Fruit fly (Drosophila melanogaster): ENCODE measurements around the gene dop.

dop gene

dm6 chr3L:15597037-15597785, 31.4 kb downstream of the dop start (continued):
- TF ChIP-seq CG13894 (tag; optimal IDR thresholded peaks at IDR 0.05) (no peak), CG12071 (GFP tag; optimal IDR thresholded peaks at IDR 0.05) (peak; percentile 64), Awh (GFP tag; IDR thresholded peaks at IDR 0.05) (peak; percentile 69), nau (GFP tag; optimal IDR thresholded peaks at IDR 0.05) (peak; percentile 39), Xbp1 (GFP tag; optimal IDR thresholded peaks at IDR 0.05) (no peak), fd64A (GFP tag; optimal IDR thresholded peaks at IDR 0.05) (peak; percentile 37), CG11560 (tag; IDR thresholded peaks at IDR 0.05) (no peak), CG2120 (GFP tag; optimal IDR thresholded peaks at IDR 0.05) (peak; percentile 15), kay (GFP tag; optimal IDR thresholded peaks at IDR 0.05) (no peak), tap (tag; optimal IDR thresholded peaks at IDR 0.05) (no peak), mam (GFP tag; optimal IDR thresholded peaks at IDR 0.05) (no peak), Antp (GFP tag; optimal IDR thresholded peaks at IDR 0.05) (no peak), CG9817 (tag; optimal IDR thresholded peaks at IDR 0.05) (no peak), CG1603 (tag; optimal IDR thresholded peaks at IDR 0.05) (no peak), CG6765 (GFP tag; optimal IDR thresholded peaks at IDR 0.05) (no peak), CG7987 (GFP tag; optimal IDR thresholded peaks at IDR 0.05) (peak; percentile 29), CG8944 (GFP tag; optimal IDR thresholded peaks at IDR 0.05) (no peak), Taf1 (GFP tag; IDR thresholded peaks at IDR 0.05) (no peak), tgo (GFP tag; IDR thresholded peaks at IDR 0.05) (no peak), dimm (GFP tag; IDR thresholded peaks at IDR 0.05) (no peak), Nf-YB (GFP tag; optimal IDR thresholded peaks at IDR 0.05) (no peak), sug (tag; optimal IDR thresholded peaks at IDR 0.05) (peak; percentile 9), CG11504 (tag; optimal IDR thresholded peaks at IDR 0.05) (no peak), Sox102F (GFP tag; optimal IDR thresholded peaks at IDR 0.05) (peak; percentile 24), D19A (tag; optimal IDR thresholded peaks at IDR 0.05) (no peak), CG31365 (tag; optimal IDR thresholded peaks at IDR 0.05) (peak; percentile 25), Asciz (GFP tag; optimal IDR thresholded peaks at IDR 0.05) (peak; percentile 61), Ptx1 (GFP tag; IDR thresholded peaks at IDR 0.05) (no peak), CG34376 (GFP tag; optimal IDR thresholded peaks at IDR 0.05) (no peak), sc (optimal IDR thresholded peaks at IDR 0.05) (no peak), sc (GFP tag; optimal IDR thresholded peaks at IDR 0.05) (no peak), CG15011 (GFP tag; optimal IDR thresholded peaks at IDR 0.05) (no peak), Nf-YA (GFP tag; IDR thresholded peaks at IDR 0.05) (peak; percentile 45; the same call in 1 of the 2 replicates), hb (GFP tag; IDR thresholded peaks at IDR 0.05; ENCODE audit: partially characterized antibody) (no peak), Xrp1 (GFP tag; IDR thresholded peaks at IDR 0.05) (peak; percentile 33; the same call in 1 of the 2 replicates), en (GFP tag; optimal IDR thresholded peaks at IDR 0.05) (no peak), peb (GFP tag; IDR thresholded peaks at IDR 0.05) (no peak), nom (GFP tag; optimal IDR thresholded peaks at IDR 0.05) (peak; percentile 71), CG11398 (GFP tag; optimal IDR thresholded peaks at IDR 0.05) (no peak), CG6813 (GFP tag; optimal IDR thresholded peaks at IDR 0.05) (no peak), CG4328 (GFP tag; optimal IDR thresholded peaks at IDR 0.05) (peak; percentile 37), CG3281 (GFP tag; optimal IDR thresholded peaks at IDR 0.05) (peak; percentile 43), CG13287 (GFP tag; IDR thresholded peaks at IDR 0.05; ENCODE audit: partially characterized antibody) (no peak), CG11695 (GFP tag; IDR thresholded peaks at IDR 0.05) (no peak), otp (GFP tag; IDR thresholded peaks at IDR 0.05) (peak; percentile 51; the same call in 1 of the 3 replicates), Sox100B (GFP tag; optimal IDR thresholded peaks at IDR 0.05) (peak; percentile 27), CG4730 (GFP tag; IDR thresholded peaks at IDR 0.05) (no peak), CG9797 (GFP tag; optimal IDR thresholded peaks at IDR 0.05) (no peak), Gug (GFP tag; IDR thresholded peaks at IDR 0.05) (no peak), seq (GFP tag; IDR thresholded peaks at IDR 0.05) (peak; percentile 71; the same call in 1 of the 2 replicates)

Data from whole organism, embryonic.